Worm (Caenorhabditis elegans) whole organism, L4 larva: ENCODE data around the gene nspc-12.

Source experiments
- F26F4.8 ChIP-seq: fragments of 200-800 bp; sonication (Bioruptor generic); conservative IDR thresholded peaks from 2 replicates; pipeline ENCODE4 v1.3.6; 2022; ENCODE audit warnings: missing genetic modification characterization, missing compliant biosample characterization
- ZK337.2 ChIP-seq: fragments of 200-800 bp; sonication (Bioruptor generic); IDR thresholded peaks from 2 replicates; pipeline ENCODE4 v1.3.6; 2022; ENCODE audit warnings: missing genetic modification reagents, missing genetic modification characterization, missing compliant biosample characterization
- ces-1 ChIP-seq: fragments of 150-350 bp; sonication (generic microtip); optimal IDR thresholded peaks from 4 replicates; lab custom pipeline; 2014; ENCODE audit warnings: missing biosample characterization, missing genetic modification reagents, missing genetic modification characterization
- fos-1 ChIP-seq: fragments of 150-350 bp; optimal IDR thresholded peaks from 2 replicates; lab custom pipeline; 2014; ENCODE audit warnings: missing biosample characterization, missing genetic modification characterization
- jun-1 ChIP-seq: fragments of 150-350 bp; optimal IDR thresholded peaks from 2 replicates; lab custom pipeline; 2014; ENCODE audit warnings: missing biosample characterization, missing genetic modification reagents, missing genetic modification characterization
- nhr-11 ChIP-seq: fragments of 150-350 bp; optimal IDR thresholded peaks from 2 replicates; lab custom pipeline; 2014; ENCODE audit warnings: missing biosample characterization, missing genetic modification characterization
- nhr-237 ChIP-seq: sonication (generic microtip); optimal IDR thresholded peaks from 2 replicates; lab custom pipeline; 2017; ENCODE audit warnings: missing biosample characterization, missing genetic modification characterization
- nhr-25 ChIP-seq: sonication (generic microtip); optimal IDR thresholded peaks from 2 replicates; lab custom pipeline; 2017; ENCODE audit warnings: missing genetic modification characterization, mild to moderate bottlenecking, missing compliant biosample characterization, antibody characterized with exemption, moderate library complexity, borderline replicate concordance; ENCODE audit not compliant: insufficient read depth
- nhr-28 ChIP-seq: fragments of 150-350 bp; optimal IDR thresholded peaks from 2 replicates; lab custom pipeline; 2014; ENCODE audit warnings: missing biosample characterization, missing genetic modification characterization
- nhr-6 ChIP-seq: fragments of 150-350 bp; optimal IDR thresholded peaks from 2 replicates; lab custom pipeline; 2014; ENCODE audit warnings: missing biosample characterization, missing genetic modification characterization
- nhr-76 ChIP-seq: fragments of 150-350 bp; optimal IDR thresholded peaks from 2 replicates; lab custom pipeline; 2014; ENCODE audit warnings: missing biosample characterization, missing genetic modification characterization
- set-16 ChIP-seq: fragments of 200-800 bp; sonication (Bioruptor generic); IDR thresholded peaks from 2 replicates; pipeline ENCODE4 v1.3.6; 2022; ENCODE audit warnings: missing genetic modification reagents, missing genetic modification characterization, missing compliant biosample characterization

DNA sequence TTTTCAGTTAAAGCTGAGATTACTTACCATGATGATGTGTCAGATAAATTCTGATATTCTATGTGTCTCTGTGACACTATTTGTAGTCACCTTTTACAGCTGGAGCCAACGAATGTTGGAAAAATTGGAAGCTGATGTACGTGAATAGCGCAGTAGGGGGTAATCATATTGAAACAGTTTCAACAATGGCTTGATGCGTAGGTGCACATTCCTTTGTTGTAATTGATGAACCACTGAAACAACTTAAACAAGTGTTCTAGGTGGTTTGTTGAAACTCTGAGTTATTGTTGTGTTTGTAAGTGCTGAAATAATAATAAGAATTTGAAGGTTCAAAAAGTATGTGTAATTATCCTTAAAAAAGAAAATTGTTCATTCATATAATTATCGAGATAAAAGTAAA, at the start of gene nspc-12:
- TF ChIP-seq nhr-28 (tag; lab: Kevin White, UChicago): no peak
- TF ChIP-seq jun-1 (tag; lab: Kevin White, UChicago): no peak
- no peak for TF ChIP-seq ZK337.2 (GFP tag; lab: Robert Waterston, UW)
- no peak for TF ChIP-seq fos-1 (tag; lab: Kevin White, UChicago)
- TF ChIP-seq set-16 (GFP tag; lab: Robert Waterston, UW): no peak
- no peak for TF ChIP-seq ces-1 (GFP tag; lab: Kevin White, UChicago)
- TF ChIP-seq nhr-76 (tag; lab: Kevin White, UChicago): no peak
- no peak for TF ChIP-seq F26F4.8 (GFP tag; lab: Robert Waterston, UW)
- no peak for TF ChIP-seq nhr-237 (tag; lab: Kevin White, UChicago)
- TF ChIP-seq nhr-6 (tag; lab: Kevin White, UChicago): no peak
- no peak for TF ChIP-seq nhr-25 (tag; lab: Kevin White, UChicago)
- no peak for TF ChIP-seq nhr-11
